Fruit fly (Drosophila melanogaster) whole organism, embryonic: Measurements from ENCODE around the gene HIP-R.

Source experiments
- Ada2b ChIP-seq: fragments of 200-800 bp; sonication (Bioruptor generic); IDR thresholded peaks from 2 replicates; pipeline ENCODE4 v1.3.6; 2022; ENCODE audit warnings: missing biosample characterization, missing genetic modification characterization
- BEAF-32 ChIP-seq: fragments of 200-800 bp; sonication (Bioruptor generic); optimal IDR thresholded peaks from 3 replicates; lab custom pipeline; 2017; ENCODE audit warnings: missing biosample characterization, missing genetic modification characterization, mild to moderate bottlenecking, moderate library complexity, missing genetic modification reagents
- Bdp1 ChIP-seq: fragments of 200-800 bp; sonication (Bioruptor generic); optimal IDR thresholded peaks from 3 replicates; lab custom pipeline; 2016; ENCODE audit warnings: missing biosample characterization, missing genetic modification characterization
- Blimp-1 ChIP-seq: fragments of 200-800 bp; sonication (Bioruptor generic); optimal IDR thresholded peaks from 3 replicates; lab custom pipeline; 2018; ENCODE audit warnings: missing biosample characterization, missing genetic modification characterization, mild to moderate bottlenecking, moderate library complexity, missing genetic modification reagents
- C15 ChIP-seq: fragments of 200-800 bp; sonication (Bioruptor generic); IDR thresholded peaks from 3 replicates; pipeline ENCODE4 v1.3.6; 2022; ENCODE audit warnings: missing biosample characterization, missing genetic modification characterization
- CG10543 ChIP-seq: fragments of 200-800 bp; sonication (Bioruptor generic); optimal IDR thresholded peaks from 3 replicates; lab custom pipeline; 2017; ENCODE audit warnings: missing biosample characterization, mild to moderate bottlenecking, missing genetic modification characterization, moderate library complexity
- CG10654 ChIP-seq: fragments of 200-800 bp; sonication (Bioruptor generic); optimal IDR thresholded peaks from 2 replicates; lab custom pipeline; 2016; ENCODE audit warnings: missing biosample characterization, missing genetic modification characterization
- CG11504 ChIP-seq: fragments of 200-800 bp; sonication (Bioruptor generic); optimal IDR thresholded peaks from 3 replicates; lab custom pipeline; 2019; ENCODE audit warnings: missing biosample characterization, mild to moderate bottlenecking, missing genetic modification characterization, moderate library complexity
- CG11696 ChIP-seq: fragments of 200-800 bp; sonication (Bioruptor generic); IDR thresholded peaks from 2 replicates; pipeline ENCODE4 v1.3.6; 2022; ENCODE audit warnings: missing biosample characterization, missing genetic modification characterization
- CG13775 ChIP-seq: fragments of 200-800 bp; sonication (Bioruptor generic); optimal IDR thresholded peaks from 3 replicates; lab custom pipeline; 2017; ENCODE audit warnings: missing biosample characterization, mild to moderate bottlenecking, missing genetic modification characterization
- CG14014 ChIP-seq: fragments of 200-800 bp; sonication (Bioruptor generic); IDR thresholded peaks from 2 replicates; pipeline ENCODE4 v1.3.6; 2022; ENCODE audit warnings: missing biosample characterization, missing genetic modification characterization
- CG1529 ChIP-seq: fragments of 200-800 bp; sonication (Bioruptor generic); optimal IDR thresholded peaks from 3 replicates; lab custom pipeline; 2018; ENCODE audit warnings: missing biosample characterization, missing genetic modification characterization
- CG17361 ChIP-seq: fragments of 200-800 bp; sonication (Bioruptor generic); IDR thresholded peaks from 3 replicates; pipeline ENCODE4 v1.3.6; 2022; ENCODE audit warnings: missing biosample characterization, missing genetic modification characterization
- CG17568 ChIP-seq: fragments of 200-800 bp; sonication (Bioruptor generic); optimal IDR thresholded peaks from 2 replicates; lab custom pipeline; 2018; ENCODE audit warnings: missing biosample characterization, mild to moderate bottlenecking, missing genetic modification characterization, moderate library complexity
- CG31224 ChIP-seq: fragments of 200-800 bp; sonication (Bioruptor generic); IDR thresholded peaks from 2 replicates; pipeline ENCODE4 v1.3.6; 2022; ENCODE audit warnings: missing biosample characterization, missing genetic modification characterization
- CG3407 ChIP-seq: fragments of 200-800 bp; sonication (Bioruptor generic); optimal IDR thresholded peaks from 2 replicates; lab custom pipeline; 2018; ENCODE audit warnings: missing biosample characterization, mild to moderate bottlenecking, missing genetic modification characterization
- CG6654 ChIP-seq: fragments of 200-800 bp; sonication (Bioruptor generic); optimal IDR thresholded peaks from 2 replicates; lab custom pipeline; 2017; ENCODE audit warnings: missing biosample characterization, mild to moderate bottlenecking, missing genetic modification characterization
- CG6689 ChIP-seq: fragments of 200-800 bp; sonication (Bioruptor generic); IDR thresholded peaks from 2 replicates; pipeline ENCODE4 v1.3.6; 2022; ENCODE audit warnings: missing biosample characterization, missing genetic modification characterization
- CG6813 ChIP-seq: fragments of 200-800 bp; sonication (Bioruptor generic); optimal IDR thresholded peaks from 2 replicates; lab custom pipeline; 2017; ENCODE audit warnings: missing biosample characterization, missing genetic modification characterization, mild to moderate bottlenecking, moderate library complexity, missing genetic modification reagents
- CG9215 ChIP-seq: fragments of 200-800 bp; sonication (Bioruptor generic); IDR thresholded peaks from 2 replicates; pipeline ENCODE4 v1.3.6; 2022; ENCODE audit warnings: missing biosample characterization, missing genetic modification characterization
- CkIIα-i1 ChIP-seq: fragments of 200-800 bp; sonication (Bioruptor generic); IDR thresholded peaks from 2 replicates; pipeline ENCODE4 v1.3.6; 2022; ENCODE audit warnings: missing biosample characterization, missing genetic modification characterization
- Deaf1 ChIP-seq: fragments of 200-800 bp; optimal IDR thresholded peaks from 3 replicates; lab custom pipeline; 2019; ENCODE audit warnings: missing biosample characterization, mild to moderate bottlenecking, missing genetic modification characterization, moderate library complexity
- Fer1 ChIP-seq: fragments of 200-800 bp; sonication (Bioruptor generic); optimal IDR thresholded peaks from 2 replicates; lab custom pipeline; 2017; ENCODE audit warnings: missing biosample characterization, mild to moderate bottlenecking, missing genetic modification characterization
- Hmr ChIP-seq: fragments of 200-800 bp; sonication (Bioruptor generic); optimal IDR thresholded peaks from 3 replicates; lab custom pipeline; 2017; ENCODE audit warnings: mild to moderate bottlenecking, missing biosample characterization, missing genetic modification reagents, missing genetic modification characterization
- Poxn ChIP-seq: fragments of 200-800 bp; sonication (Bioruptor generic); IDR thresholded peaks from 2 replicates; pipeline ENCODE4 v1.3.6; 2022; ENCODE audit warnings: missing biosample characterization, missing genetic modification characterization
- Xrp1 ChIP-seq: fragments of 200-800 bp; sonication (Bioruptor generic); IDR thresholded peaks from 2 replicates; pipeline ENCODE4 v1.3.6; 2022; ENCODE audit warnings: missing biosample characterization, missing genetic modification characterization
- YL-1 ChIP-seq: fragments of 200-800 bp; sonication (Bioruptor generic); optimal IDR thresholded peaks from 3 replicates; lab custom pipeline; 2017; ENCODE audit warnings: missing biosample characterization, mild to moderate bottlenecking, missing genetic modification characterization
- abd-A ChIP-seq: fragments of 200-800 bp; sonication (Bioruptor generic); optimal IDR thresholded peaks from 3 replicates; lab custom pipeline; 2019; ENCODE audit warnings: missing biosample characterization, mild to moderate bottlenecking, missing genetic modification characterization, moderate library complexity
- ap ChIP-seq: fragments of 200-800 bp; sonication (Bioruptor generic); IDR thresholded peaks from 2 replicates; pipeline ENCODE4 v1.3.6; 2022; ENCODE audit warnings: missing biosample characterization, missing genetic modification characterization
- az2 ChIP-seq: fragments of 200-800 bp; sonication (Bioruptor generic); optimal IDR thresholded peaks from 3 replicates; lab custom pipeline; 2016; ENCODE audit warnings: missing biosample characterization, missing genetic modification characterization
- corto ChIP-seq: fragments of 200-800 bp; sonication (Bioruptor generic); optimal IDR thresholded peaks from 2 replicates; lab custom pipeline; 2016; ENCODE audit warnings: missing biosample characterization, mild to moderate bottlenecking, missing genetic modification characterization, moderate library complexity
- cwo ChIP-seq: fragments of 200-800 bp; sonication (Bioruptor generic); optimal IDR thresholded peaks from 3 replicates; lab custom pipeline; 2017; ENCODE audit warnings: missing biosample characterization, missing genetic modification characterization, mild to moderate bottlenecking, moderate library complexity, missing genetic modification reagents
- ems ChIP-seq: fragments of 200-800 bp; sonication (Bioruptor generic); optimal IDR thresholded peaks from 3 replicates; lab custom pipeline; 2016; ENCODE audit warnings: missing biosample characterization, missing genetic modification characterization
- ewg ChIP-seq: fragments of 200-800 bp; sonication (Bioruptor generic); optimal IDR thresholded peaks from 3 replicates; lab custom pipeline; 2017; ENCODE audit warnings: mild to moderate bottlenecking, missing biosample characterization, missing genetic modification reagents, missing genetic modification characterization
- fd102C ChIP-seq: fragments of 200-800 bp; sonication (Bioruptor generic); optimal IDR thresholded peaks from 2 replicates; lab custom pipeline; 2018; ENCODE audit warnings: missing biosample characterization, mild to moderate bottlenecking, missing genetic modification characterization, moderate library complexity
- gfzf ChIP-seq: fragments of 200-800 bp; sonication (Bioruptor generic); optimal IDR thresholded peaks from 2 replicates; lab custom pipeline; 2016; ENCODE audit warnings: missing biosample characterization, mild to moderate bottlenecking, missing genetic modification characterization, moderate library complexity
- gsb ChIP-seq: fragments of 200-800 bp; sonication (Bioruptor generic); IDR thresholded peaks from 2 replicates; pipeline ENCODE4 v1.3.6; 2022; ENCODE audit warnings: missing biosample characterization, missing genetic modification characterization
- jing ChIP-seq: fragments of 200-800 bp; sonication (Bioruptor generic); optimal IDR thresholded peaks from 2 replicates; lab custom pipeline; 2018; ENCODE audit warnings: missing biosample characterization, mild to moderate bottlenecking, missing genetic modification characterization
- lola ChIP-seq, 3 experiments: fragments of >200 bp in 2 of 3; fragments of 200-800 bp in 1 of 3; sonication (Bioruptor generic) in 1 of 3; optimal IDR thresholded peaks; 2 replicates each; lab custom pipeline; 2017 to 2019; ENCODE audit warnings: missing biosample characterization in 3 of 3, missing genetic modification characterization in 3 of 3, mild to moderate bottlenecking in 1 of 3, moderate library complexity in 1 of 3
- lov ChIP-seq, 2 experiments: fragments of 200-800 bp in 1 of 2; fragments of >200 bp in 1 of 2; sonication (Bioruptor generic) in 1 of 2; IDR thresholded peaks in 1 of 2; optimal IDR thresholded peaks in 1 of 2; 2 replicates in 1 of 2; 3 replicates in 1 of 2; pipeline versions ENCODE4 v1.3.6 to Lab custom; 2017 to 2022; ENCODE audit warnings: missing biosample characterization in 1 of 2, missing genetic modification characterization in 1 of 2
- mam ChIP-seq: fragments of 200-800 bp; sonication (Bioruptor generic); optimal IDR thresholded peaks from 3 replicates; lab custom pipeline; 2016; ENCODE audit warnings: missing biosample characterization, missing genetic modification characterization
- mld ChIP-seq: fragments of 200-800 bp; sonication (Bioruptor generic); IDR thresholded peaks from 3 replicates; pipeline ENCODE4 v1.3.6; 2022; ENCODE audit warnings: missing biosample characterization, missing genetic modification characterization; ENCODE audit not compliant: partially characterized antibody
- nmo ChIP-seq: fragments of 200-800 bp; sonication (Bioruptor generic); optimal IDR thresholded peaks from 2 replicates; lab custom pipeline; 2018; ENCODE audit warnings: missing biosample characterization, mild to moderate bottlenecking, missing genetic modification characterization, moderate library complexity
- peb ChIP-seq: fragments of 200-800 bp; sonication (Bioruptor generic); IDR thresholded peaks from 2 replicates; pipeline ENCODE4 v1.3.6; 2022; ENCODE audit warnings: missing biosample characterization, missing genetic modification characterization
- ro ChIP-seq: fragments of 200-800 bp; sonication (Bioruptor generic); IDR thresholded peaks from 2 replicates; pipeline ENCODE4 v1.3.6; 2022; ENCODE audit warnings: missing biosample characterization, missing genetic modification characterization
- tap ChIP-seq: fragments of 200-800 bp; optimal IDR thresholded peaks from 3 replicates; lab custom pipeline; 2019; ENCODE audit warnings: missing biosample characterization, mild to moderate bottlenecking, missing genetic modification characterization, moderate library complexity
- unpg ChIP-seq: fragments of 200-800 bp; sonication (Bioruptor generic); optimal IDR thresholded peaks from 3 replicates; lab custom pipeline; 2018; ENCODE audit warnings: missing biosample characterization, mild to moderate bottlenecking, missing genetic modification characterization, moderate library complexity
- zen ChIP-seq: fragments of 200-800 bp; sonication (Bioruptor generic); optimal IDR thresholded peaks from 3 replicates; lab custom pipeline; 2018; ENCODE audit warnings: missing biosample characterization, mild to moderate bottlenecking, missing genetic modification characterization, moderate library complexity
- zen2 ChIP-seq: fragments of 200-800 bp; sonication (Bioruptor generic); IDR thresholded peaks from 3 replicates; pipeline ENCODE4 v1.3.6; 2022; ENCODE audit warnings: missing biosample characterization, missing genetic modification characterization; ENCODE audit not compliant: partially characterized antibody

Gene HIP-R

dm6 chrX:3777236-3777635 lies 12.5 kb upstream of the HIP-R start (continued):
- TF ChIP-seq peb (GFP tag; lab: Robert Waterston, UW), result 0 out of 2 replicates have a peak, but pooled peaks have one; percentile 11
- peak; percentile 0 for TF ChIP-seq nmo (GFP tag; lab: Kevin White, UChicago)
- no peak for TF ChIP-seq lov (optimal IDR thresholded peaks at IDR 0.05; lab: Kevin White, UChicago)
- peak; percentile 58; the same call in 1 of the 3 replicates for TF ChIP-seq lov (GFP tag; IDR thresholded peaks at IDR 0.05; lab: Robert Waterston, UW)
- TF ChIP-seq cwo (GFP tag; lab: Kevin White, UChicago), result peak; percentile 99
- no peak for TF ChIP-seq BEAF-32
- no peak for TF ChIP-seq CG11696 (GFP tag; lab: Robert Waterston, UW)
- no peak for TF ChIP-seq CG10654 (GFP tag; lab: Kevin White, UChicago)
- no peak for TF ChIP-seq corto
- peak; percentile 81 for TF ChIP-seq CG6813
- peak; percentile 39 for TF ChIP-seq zen
- no peak for TF ChIP-seq CG6654 (GFP tag; lab: Kevin White, UChicago)
- TF ChIP-seq fd102C (GFP tag; lab: Kevin White, UChicago), result peak; percentile 55
- peak; percentile 23 for TF ChIP-seq mam (GFP tag; lab: Kevin White, UChicago)
- TF ChIP-seq mld (GFP tag; lab: Robert Waterston, UW), result no peak
- no peak for TF ChIP-seq CG13775 (GFP tag; lab: Kevin White, UChicago)
- TF ChIP-seq Ada2b (GFP tag; lab: Robert Waterston, UW), result no peak
- TF ChIP-seq Blimp-1, result peak; percentile 84
- peak; percentile 36 for TF ChIP-seq ewg (GFP tag; lab: Kevin White, UChicago)
- peak; percentile 83 for TF ChIP-seq Fer1 (GFP tag; lab: Kevin White, UChicago)
- peak; percentile 87 for TF ChIP-seq Deaf1 (tag; lab: Kevin White, UChicago)
- no peak for TF ChIP-seq lola (GFP tag; optimal IDR thresholded peaks at IDR 0.05; lab: Kevin White, UChicago)
- peak; percentile 47 for TF ChIP-seq unpg (GFP tag; lab: Kevin White, UChicago)
- 0 out of 3 replicates have a peak, but pooled peaks have one; percentile 26 for TF ChIP-seq zen2 (GFP tag; lab: Robert Waterston, UW)
- TF ChIP-seq C15 (GFP tag; lab: Robert Waterston, UW), result no peak
- no peak for TF ChIP-seq gsb
- TF ChIP-seq CG17568 (GFP tag; lab: Kevin White, UChicago), result peak; percentile 58
- peak; percentile 76 for TF ChIP-seq CG3407 (GFP tag; lab: Kevin White, UChicago)
- no peak for TF ChIP-seq ro
- TF ChIP-seq CG9215 (GFP tag; lab: Robert Waterston, UW), result no peak
- no peak for TF ChIP-seq Poxn (GFP tag; lab: Robert Waterston, UW)
- no peak for TF ChIP-seq az2
- TF ChIP-seq CG6689 (GFP tag; lab: Robert Waterston, UW), result no peak
- TF ChIP-seq CG11504 (tag; lab: Kevin White, UChicago), result peak; percentile 28
- TF ChIP-seq jing, result no peak
- TF ChIP-seq ap, result no peak
- TF ChIP-seq gfzf, result no peak
- TF ChIP-seq Xrp1 (GFP tag; lab: Robert Waterston, UW), result peak; percentile 43; the same call in 1 of the 2 replicates
- no peak for TF ChIP-seq CG17361 (GFP tag; lab: Robert Waterston, UW)
- peak; percentile 25 for TF ChIP-seq CG1529 (GFP tag; lab: Kevin White, UChicago)
- peak; percentile 80 for TF ChIP-seq CG10543 (GFP tag; lab: Kevin White, UChicago)
- TF ChIP-seq CG31224, result peak; percentile 100
- peak; percentile 58; the same call in 1 of the 2 replicates for TF ChIP-seq CG14014 (GFP tag; lab: Robert Waterston, UW)
- peak; percentile 85 for TF ChIP-seq abd-A
- peak; percentile 76 for TF ChIP-seq Hmr (GFP tag; lab: Kevin White, UChicago)
- TF ChIP-seq CkIIα-i1, result no peak
- TF ChIP-seq ems (GFP tag; lab: Kevin White, UChicago), result no peak
- TF ChIP-seq tap (tag; lab: Kevin White, UChicago), result peak; percentile 39
- TF ChIP-seq YL-1 (GFP tag; lab: Kevin White, UChicago), result peak; percentile 33
- no peak for TF ChIP-seq Bdp1 (GFP tag; lab: Kevin White, UChicago)
